Worm (Caenorhabditis elegans): Measurements from ENCODE around the gene sec-20.

DNA sequence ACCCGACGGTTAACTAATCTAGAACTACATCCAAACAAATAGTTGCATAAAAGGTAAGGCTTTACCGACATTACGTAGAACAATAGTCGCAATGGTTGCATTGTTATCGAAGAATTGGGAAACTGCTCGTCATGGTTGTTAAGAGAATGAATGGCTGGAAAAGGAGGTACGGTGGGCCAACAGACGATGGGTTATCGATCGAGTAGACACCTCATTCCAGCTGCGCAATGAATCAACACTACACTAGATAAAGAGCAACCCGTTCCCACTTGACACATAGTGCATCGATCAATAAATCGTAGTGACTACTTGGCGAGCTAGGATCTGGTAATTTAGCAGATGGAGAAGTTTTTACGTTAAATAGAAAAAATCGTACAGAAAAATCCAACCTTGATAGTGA, 46.8 kb upstream of the sec-20 start, which contains the start of the genes T17A3.12 and fbxb-83:
- no peak for TF ChIP-seq dao-5 (tag; optimal IDR thresholded peaks at IDR 0.05)
- no peak for TF ChIP-seq him-1 (tag; optimal IDR thresholded peaks at IDR 0.05)
- no peak for TF ChIP-seq W03F9.2 (tag; optimal IDR thresholded peaks at IDR 0.05)

Measured in whole organism, L4/young adult.